Worm (Caenorhabditis elegans) whole organism, early embryonic: ENCODE measurements around the gene C27B7.2.
A peak's percentile ranks its signal among the peaks of the same experiment; 100 is the strongest.

Source experiments
- F13C5.2 ChIP-seq: sonication (generic microtip); optimal IDR thresholded peaks from 2 replicates; lab custom pipeline; 2017; ENCODE audit warnings: mild to moderate bottlenecking, missing genetic modification characterization, inconsistent platforms, missing compliant biosample characterization
- ama-1 ChIP-seq: fragments of 150-350 bp; optimal IDR thresholded peaks from 2 replicates; lab custom pipeline; 2014
- flt-1 ChIP-seq: fragments of 200-800 bp; sonication (Bioruptor generic); IDR thresholded peaks from 2 replicates; pipeline ENCODE4 v1.3.6; 2022; ENCODE audit warnings: missing genetic modification characterization, missing compliant biosample characterization
- hmbx-1 ChIP-seq: sonication (generic microtip); optimal IDR thresholded peaks from 2 replicates; lab custom pipeline; 2016; ENCODE audit warnings: mild to moderate bottlenecking, missing genetic modification characterization, missing compliant biosample characterization
- pes-1 ChIP-seq: fragments of 200-800 bp; sonication (Bioruptor generic); IDR thresholded peaks from 2 replicates; pipeline ENCODE4 v1.3.6; 2022; ENCODE audit warnings: missing genetic modification reagents, missing genetic modification characterization, missing compliant biosample characterization
- tra-4 ChIP-seq: sonication (generic microtip); optimal IDR thresholded peaks from 2 replicates; lab custom pipeline; 2017; ENCODE audit warnings: missing genetic modification characterization, missing compliant biosample characterization

- TF ChIP-seq pes-1 (GFP tag; lab: Robert Waterston, UW) (no peak), hmbx-1 (tag; lab: Kevin White, UChicago) (no peak), flt-1 (GFP tag; lab: Robert Waterston, UW) (no peak), tra-4 (no peak), ama-1 (lab: Kevin White, UChicago) (no peak), F13C5.2 (tag; lab: Kevin White, UChicago) (peak; percentile 7)
These were observed 1.1 kb downstream of the C27B7.2 start, which contains the start of gene rad-54.L2 for ce11 chrIV:8893746-8894145.
